Fruit fly (Drosophila melanogaster): ENCODE data around the gene Caper.

Caper gene

DNA sequence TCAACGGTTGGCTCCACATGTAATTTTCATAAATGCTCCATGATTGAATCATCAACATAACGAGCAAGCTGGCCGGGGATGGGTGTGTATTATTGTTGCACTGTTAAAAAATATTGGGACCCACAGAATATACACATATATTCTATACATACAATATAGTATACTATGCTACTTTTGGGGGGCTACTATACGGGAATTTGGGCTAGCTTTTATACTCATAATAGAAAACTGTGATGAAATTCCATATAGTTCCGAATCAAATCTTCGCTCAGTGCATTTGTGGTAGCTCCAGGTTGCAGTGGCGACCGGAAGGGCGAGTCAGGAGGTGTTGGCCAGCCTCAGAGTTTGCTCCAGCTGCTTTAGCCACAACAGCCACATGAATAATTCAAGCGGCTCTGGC lies 39.3 kb downstream of the Caper start:
- TF ChIP-seq CG33017 (tag; optimal IDR thresholded peaks at IDR 0.05): no peak
- no peak for TF ChIP-seq CG14711 (tag; optimal IDR thresholded peaks at IDR 0.05)
- TF ChIP-seq ovo (GFP tag; optimal IDR thresholded peaks at IDR 0.05): no peak
- TF ChIP-seq CG7045 (GFP tag; optimal IDR thresholded peaks at IDR 0.05): no peak

DNA sequence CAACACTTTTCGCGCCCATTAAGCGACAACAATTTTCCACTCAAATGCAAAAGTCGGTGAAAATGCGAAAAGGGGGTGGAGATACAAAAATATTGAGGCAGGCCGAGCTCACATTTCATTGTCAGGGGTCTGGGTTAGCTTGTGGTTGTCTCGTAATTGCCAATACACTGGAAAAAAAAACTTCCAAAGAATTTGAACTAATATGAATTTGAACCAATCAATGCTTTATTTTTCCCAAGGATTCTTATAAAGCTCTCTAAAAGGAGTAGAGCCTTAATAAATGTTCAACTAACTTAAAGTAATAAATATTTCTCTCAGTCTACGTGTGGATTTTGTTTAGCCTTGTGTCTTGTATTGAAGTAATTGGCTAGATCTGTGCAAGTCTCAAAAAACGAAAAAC lies 40.5 kb downstream of the Caper start:
- TF ChIP-seq Crg-1 (GFP tag; optimal IDR thresholded peaks at IDR 0.05) (no peak), CG7101 (tag; optimal IDR thresholded peaks at IDR 0.05) (no peak), CG14711 (tag; optimal IDR thresholded peaks at IDR 0.05) (no peak), CG33017 (tag; optimal IDR thresholded peaks at IDR 0.05) (no peak), Clk (GFP tag; optimal IDR thresholded peaks at IDR 0.05) (no peak), cnc (optimal IDR thresholded peaks at IDR 0.05) (no peak)

DNA sequence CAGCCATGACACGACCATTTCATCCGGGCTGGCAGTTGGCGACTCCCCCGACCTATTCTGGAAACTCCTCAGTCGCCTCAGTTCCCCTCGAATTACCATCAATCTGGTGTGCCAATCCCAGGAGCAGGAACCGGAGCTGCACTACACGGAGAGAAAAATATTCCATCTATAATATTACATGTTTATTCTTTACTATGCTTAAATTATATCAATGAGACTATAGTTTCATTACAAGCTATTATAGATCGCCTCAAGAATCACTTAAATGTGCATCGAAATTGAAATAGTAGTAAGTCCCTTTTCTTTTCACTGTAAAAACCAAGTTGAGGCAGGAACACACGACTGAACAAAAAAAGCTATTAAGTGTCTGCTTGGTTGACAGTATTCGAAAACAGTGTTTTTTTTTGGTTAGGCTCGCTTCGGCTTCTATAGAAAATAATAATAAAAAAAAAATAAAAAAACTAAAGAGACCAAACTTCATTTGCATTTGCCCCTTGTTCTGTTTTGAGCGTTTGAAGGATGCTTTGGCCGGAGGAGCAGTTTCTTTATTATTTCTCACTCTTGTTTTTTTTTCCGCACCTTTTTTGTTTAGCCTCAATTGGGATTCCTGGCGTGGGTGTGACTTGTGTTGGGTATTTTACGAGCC lies 43.7 kb downstream of the Caper start:
- TF ChIP-seq CG33017 (tag; optimal IDR thresholded peaks at IDR 0.05): no peak
- TF ChIP-seq tj (GFP tag; optimal IDR thresholded peaks at IDR 0.05): no peak
- TF ChIP-seq CG12768 (GFP tag; optimal IDR thresholded peaks at IDR 0.05): no peak
- no peak for TF ChIP-seq CG14711 (tag; optimal IDR thresholded peaks at IDR 0.05)
- no peak for TF ChIP-seq cic (GFP tag; optimal IDR thresholded peaks at IDR 0.05)

DNA sequence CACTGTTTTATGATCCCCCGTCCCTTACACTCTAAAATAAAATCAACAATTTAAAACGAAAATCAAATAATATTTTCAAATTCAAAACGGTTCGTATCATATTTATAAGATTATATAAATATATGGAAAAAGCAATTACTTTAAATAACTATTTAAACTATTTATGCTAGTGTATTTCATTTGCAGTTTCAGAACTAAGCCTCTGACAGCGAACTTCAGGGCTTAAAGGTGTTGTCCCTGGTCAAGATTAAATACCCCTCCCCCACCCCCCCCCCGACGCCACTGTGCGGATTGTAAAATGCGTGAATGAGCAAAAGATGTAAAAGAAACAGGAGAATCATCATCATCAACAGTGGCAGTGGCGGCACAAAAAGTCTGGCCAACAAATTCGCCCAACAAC lies 44.3 kb downstream of the Caper start:
- TF ChIP-seq CG7045 (GFP tag; optimal IDR thresholded peaks at IDR 0.05): no peak
- TF ChIP-seq CG11617 (GFP tag; optimal IDR thresholded peaks at IDR 0.05): no peak
- no peak for TF ChIP-seq CG5204 (GFP tag; optimal IDR thresholded peaks at IDR 0.05)
- TF ChIP-seq CG7101 (tag; optimal IDR thresholded peaks at IDR 0.05): no peak
- no peak for TF ChIP-seq Clk (GFP tag; optimal IDR thresholded peaks at IDR 0.05)
- no peak for TF ChIP-seq pad (GFP tag; optimal IDR thresholded peaks at IDR 0.05)
- TF ChIP-seq CG12768 (GFP tag; optimal IDR thresholded peaks at IDR 0.05): no peak
- no peak for TF ChIP-seq ovo (GFP tag; optimal IDR thresholded peaks at IDR 0.05)
- no peak for TF ChIP-seq toe (GFP tag; optimal IDR thresholded peaks at IDR 0.05)
- TF ChIP-seq CG14711 (tag; optimal IDR thresholded peaks at IDR 0.05): no peak
- TF ChIP-seq Mnt (GFP tag; optimal IDR thresholded peaks at IDR 0.05): no peak
- no peak for TF ChIP-seq bab1 (GFP tag; optimal IDR thresholded peaks at IDR 0.05)
- TF ChIP-seq tj (GFP tag; optimal IDR thresholded peaks at IDR 0.05): no peak
- no peak for TF ChIP-seq Crg-1 (GFP tag; optimal IDR thresholded peaks at IDR 0.05)
- TF ChIP-seq CG33017 (tag; optimal IDR thresholded peaks at IDR 0.05): no peak
- no peak for TF ChIP-seq Hr96 (GFP tag; optimal IDR thresholded peaks at IDR 0.05)
- no peak for TF ChIP-seq cic (GFP tag; optimal IDR thresholded peaks at IDR 0.05)
- no peak for TF ChIP-seq cnc (optimal IDR thresholded peaks at IDR 0.05)
- no peak for TF ChIP-seq CG1620 (GFP tag; optimal IDR thresholded peaks at IDR 0.05)
- TF ChIP-seq kay (GFP tag; ENCODE audit: borderline replicate concordance): no peak

DNA sequence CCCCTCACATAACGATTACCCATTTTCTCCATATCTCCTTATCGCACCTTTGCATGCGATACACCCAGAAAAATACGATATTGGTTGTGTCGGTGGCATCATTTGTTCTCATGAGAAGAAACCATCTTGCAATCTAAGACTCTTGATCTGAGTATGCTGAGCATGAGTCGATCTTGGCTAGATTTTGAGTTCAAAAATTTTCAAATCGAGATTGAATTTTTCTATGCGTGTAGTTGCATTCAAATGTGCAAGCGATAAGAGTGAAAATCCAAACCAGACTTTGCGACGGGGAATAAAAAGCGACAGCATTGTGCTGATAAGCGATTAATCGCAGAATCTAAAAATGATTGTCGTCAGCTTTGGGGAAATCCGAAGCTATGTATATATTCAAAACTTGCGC lies 48.8 kb downstream of the Caper start:
- no peak for TF ChIP-seq CG33017 (tag; optimal IDR thresholded peaks at IDR 0.05)
- no peak for TF ChIP-seq cnc (optimal IDR thresholded peaks at IDR 0.05)
- no peak for TF ChIP-seq CG1620 (GFP tag; optimal IDR thresholded peaks at IDR 0.05)
- TF ChIP-seq CG14711 (tag; optimal IDR thresholded peaks at IDR 0.05): no peak
- TF ChIP-seq Clk (GFP tag; optimal IDR thresholded peaks at IDR 0.05): no peak
- TF ChIP-seq cic (GFP tag; optimal IDR thresholded peaks at IDR 0.05): no peak
- TF ChIP-seq CG7045 (GFP tag; optimal IDR thresholded peaks at IDR 0.05): no peak
- no peak for TF ChIP-seq kay (GFP tag; ENCODE audit: borderline replicate concordance)
- no peak for TF ChIP-seq CG11617 (GFP tag; optimal IDR thresholded peaks at IDR 0.05)
- TF ChIP-seq CG12768 (GFP tag; optimal IDR thresholded peaks at IDR 0.05): no peak
- no peak for TF ChIP-seq Mnt (GFP tag; optimal IDR thresholded peaks at IDR 0.05)
- no peak for TF ChIP-seq CG7101 (tag; optimal IDR thresholded peaks at IDR 0.05)
- TF ChIP-seq bab1 (GFP tag; optimal IDR thresholded peaks at IDR 0.05): no peak
- TF ChIP-seq CG5204 (GFP tag; optimal IDR thresholded peaks at IDR 0.05): no peak
- TF ChIP-seq pad (GFP tag; optimal IDR thresholded peaks at IDR 0.05): no peak
- TF ChIP-seq Crg-1 (GFP tag; optimal IDR thresholded peaks at IDR 0.05): no peak
- no peak for TF ChIP-seq Hr96 (GFP tag; optimal IDR thresholded peaks at IDR 0.05)

DNA sequence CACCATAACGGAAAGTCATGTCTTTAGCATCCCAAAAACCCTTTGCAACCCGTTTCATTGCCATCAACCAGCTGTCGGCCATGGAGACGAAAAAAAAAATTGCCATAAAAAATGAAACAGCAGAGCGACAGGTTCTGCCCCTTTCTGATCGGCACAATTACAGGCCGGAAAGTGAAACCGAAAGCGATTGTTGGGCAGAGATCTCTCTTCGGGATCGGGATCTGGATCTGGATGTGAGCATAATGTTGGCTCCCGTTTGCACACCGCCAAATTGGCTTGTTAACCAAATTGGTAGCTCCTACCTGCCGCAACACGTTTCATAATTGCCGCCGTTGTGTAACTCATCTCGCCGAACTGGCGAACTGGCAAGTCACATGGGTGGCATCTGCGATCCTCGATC lies 49.7 kb downstream of the Caper start:
- no peak for TF ChIP-seq CG11617 (GFP tag; optimal IDR thresholded peaks at IDR 0.05)
- TF ChIP-seq kay (GFP tag; ENCODE audit: borderline replicate concordance): no peak
- no peak for TF ChIP-seq Clk (GFP tag; optimal IDR thresholded peaks at IDR 0.05)
- no peak for TF ChIP-seq Hr96 (GFP tag; optimal IDR thresholded peaks at IDR 0.05)
- no peak for TF ChIP-seq cic (GFP tag; optimal IDR thresholded peaks at IDR 0.05)
- no peak for TF ChIP-seq CG12768 (GFP tag; optimal IDR thresholded peaks at IDR 0.05)
- TF ChIP-seq ovo (GFP tag; optimal IDR thresholded peaks at IDR 0.05): no peak
- TF ChIP-seq CG14711 (tag; optimal IDR thresholded peaks at IDR 0.05): no peak
- no peak for TF ChIP-seq CG7045 (GFP tag; optimal IDR thresholded peaks at IDR 0.05)
- TF ChIP-seq pad (GFP tag; optimal IDR thresholded peaks at IDR 0.05): no peak
- no peak for TF ChIP-seq CG1620 (GFP tag; optimal IDR thresholded peaks at IDR 0.05)
- TF ChIP-seq CG7101 (tag; optimal IDR thresholded peaks at IDR 0.05): no peak
- TF ChIP-seq tj (GFP tag; optimal IDR thresholded peaks at IDR 0.05): no peak
- TF ChIP-seq toe (GFP tag; optimal IDR thresholded peaks at IDR 0.05): no peak
- no peak for TF ChIP-seq CG5204 (GFP tag; optimal IDR thresholded peaks at IDR 0.05)
- no peak for TF ChIP-seq Mnt (GFP tag; optimal IDR thresholded peaks at IDR 0.05)
- TF ChIP-seq CG33017 (tag; optimal IDR thresholded peaks at IDR 0.05): no peak
- TF ChIP-seq cnc (optimal IDR thresholded peaks at IDR 0.05): no peak
- no peak for TF ChIP-seq bab1 (GFP tag; optimal IDR thresholded peaks at IDR 0.05)

DNA sequence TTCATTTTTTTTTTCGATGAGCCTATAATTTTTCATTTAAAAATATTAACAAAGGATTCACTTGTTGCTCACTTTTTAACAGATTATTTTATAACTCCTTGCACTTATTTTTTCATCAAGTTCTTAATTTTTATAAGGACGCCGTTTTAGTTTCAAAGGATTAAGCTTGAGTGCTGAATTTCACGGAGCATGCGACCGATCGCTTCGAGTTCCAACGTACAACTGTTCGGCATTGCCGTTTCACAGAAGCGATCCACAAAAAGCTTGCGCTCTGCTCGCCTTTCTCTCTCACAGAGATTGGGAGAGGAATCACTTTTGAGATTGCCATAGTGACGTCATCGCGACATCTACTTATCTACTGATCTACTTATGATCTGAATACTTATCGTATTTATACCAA lies 51.9 kb downstream of the Caper start, which contains the start of gene Pvf2:
TSS of gene Pvf2 (minus strand) at position 226 of the 400 bp plus-strand sequence.
- TF ChIP-seq cnc (optimal IDR thresholded peaks at IDR 0.05) (no peak), CG11617 (GFP tag; optimal IDR thresholded peaks at IDR 0.05) (no peak), bab1 (GFP tag; optimal IDR thresholded peaks at IDR 0.05) (no peak), CG1620 (GFP tag; optimal IDR thresholded peaks at IDR 0.05) (no peak), tj (GFP tag; optimal IDR thresholded peaks at IDR 0.05) (no peak), cic (GFP tag; optimal IDR thresholded peaks at IDR 0.05) (no peak), Mnt (GFP tag; optimal IDR thresholded peaks at IDR 0.05) (no peak), CG7045 (GFP tag; optimal IDR thresholded peaks at IDR 0.05) (no peak), CG5204 (GFP tag; optimal IDR thresholded peaks at IDR 0.05) (no peak), Clk (GFP tag; optimal IDR thresholded peaks at IDR 0.05) (no peak), Hr96 (GFP tag; optimal IDR thresholded peaks at IDR 0.05) (no peak)
